Worm (Caenorhabditis elegans) whole organism, L2 larva: ENCODE data around the gene chil-15.

Experiments used
- C34F6.9 ChIP-seq: fragments of 150-350 bp; optimal IDR thresholded peaks from 2 replicates; lab custom pipeline; 2014; ENCODE audit warnings: missing biosample characterization, missing genetic modification characterization
- F13H6.1 ChIP-seq: sonication (generic microtip); optimal IDR thresholded peaks from 2 replicates; lab custom pipeline; 2016; ENCODE audit warnings: missing genetic modification characterization, missing compliant biosample characterization
- Y55F3AM.14 ChIP-seq: fragments of 200-800 bp; sonication (Bioruptor generic); optimal IDR thresholded peaks from 2 replicates; lab custom pipeline; 2018; ENCODE audit warnings: mild to moderate bottlenecking, missing genetic modification characterization, missing compliant biosample characterization
- alr-1 ChIP-seq: fragments of 150-350 bp; optimal IDR thresholded peaks from 2 replicates; lab custom pipeline; 2014; ENCODE audit warnings: missing biosample characterization, missing genetic modification characterization
- aly-2 ChIP-seq: fragments of 150-350 bp; optimal IDR thresholded peaks from 2 replicates; lab custom pipeline; 2014; ENCODE audit warnings: missing biosample characterization, missing genetic modification characterization
- ama-1 ChIP-seq: fragments of 150-350 bp; optimal IDR thresholded peaks from 2 replicates; lab custom pipeline; 2018; ENCODE audit warnings: inconsistent platforms
- blmp-1 ChIP-seq: sonication (generic microtip); optimal IDR thresholded peaks from 2 replicates; lab custom pipeline; 2017; ENCODE audit warnings: missing genetic modification characterization, mild to moderate bottlenecking, missing compliant biosample characterization, antibody characterized with exemption, moderate library complexity; ENCODE audit not compliant: insufficient read depth
- ceh-16 ChIP-seq: fragments of 150-350 bp; optimal IDR thresholded peaks from 2 replicates; lab custom pipeline; 2014; ENCODE audit warnings: missing biosample characterization, missing genetic modification characterization
- ceh-82 ChIP-seq: fragments of 150-350 bp; optimal IDR thresholded peaks from 2 replicates; lab custom pipeline; 2014; ENCODE audit warnings: missing biosample characterization, missing genetic modification characterization
- crh-2 ChIP-seq: sonication (generic microtip); optimal IDR thresholded peaks from 2 replicates; lab custom pipeline; 2017; ENCODE audit warnings: missing biosample characterization, missing genetic modification characterization
- egl-27 ChIP-seq: sonication (generic microtip); optimal IDR thresholded peaks from 3 replicates; lab custom pipeline; 2017; ENCODE audit warnings: missing biosample characterization, missing genetic modification reagents, missing genetic modification characterization
- elt-3 ChIP-seq: sonication (generic microtip); optimal IDR thresholded peaks from 2 replicates; lab custom pipeline; 2017; ENCODE audit warnings: missing biosample characterization, missing genetic modification characterization
- gmeb-1 ChIP-seq: fragments of 150-350 bp; optimal IDR thresholded peaks from 2 replicates; lab custom pipeline; 2014; ENCODE audit warnings: missing biosample characterization, missing genetic modification characterization
- lin-13 ChIP-seq: fragments of 150-350 bp; optimal IDR thresholded peaks from 2 replicates; lab custom pipeline; 2014; ENCODE audit warnings: missing biosample characterization, missing genetic modification reagents, missing genetic modification characterization
- lin-39 ChIP-seq: fragments of 150-350 bp; optimal IDR thresholded peaks from 2 replicates; lab custom pipeline; 2014; ENCODE audit warnings: missing biosample characterization, missing genetic modification reagents, missing genetic modification characterization
- lsy-2 ChIP-seq, 2 experiments: fragments of 150-350 bp in 1 of 2; sonication (generic microtip) in 1 of 2; optimal IDR thresholded peaks; 2 replicates each; lab custom pipeline; 2014 to 2017; ENCODE audit warnings: missing biosample characterization in 2 of 2, missing genetic modification characterization in 2 of 2
- mab-5 ChIP-seq: fragments of 150-350 bp; optimal IDR thresholded peaks from 2 replicates; lab custom pipeline; 2014; ENCODE audit warnings: missing biosample characterization, missing genetic modification characterization
- mbf-1 ChIP-seq: sonication (generic microtip); optimal IDR thresholded peaks from 2 replicates; lab custom pipeline; 2017; ENCODE audit warnings: missing biosample characterization, missing genetic modification characterization
- mdl-1 ChIP-seq, 2 experiments: fragments of 150-350 bp in 1 of 2; sonication (generic microtip) in 1 of 2; optimal IDR thresholded peaks; 2 replicates each; lab custom pipeline; 2017; ENCODE audit warnings: missing biosample characterization in 2 of 2, missing genetic modification characterization in 2 of 2
- nhr-10 ChIP-seq: sonication (generic microtip); optimal IDR thresholded peaks from 2 replicates; lab custom pipeline; 2017; ENCODE audit warnings: missing biosample characterization, missing genetic modification characterization
- nhr-12 ChIP-seq: fragments of 150-350 bp; optimal IDR thresholded peaks from 2 replicates; lab custom pipeline; 2014; ENCODE audit warnings: missing biosample characterization, missing genetic modification characterization
- nhr-129 ChIP-seq: fragments of 150-350 bp; optimal IDR thresholded peaks from 2 replicates; lab custom pipeline; 2014; ENCODE audit warnings: missing biosample characterization, missing genetic modification characterization
- nhr-23 ChIP-seq: fragments of 150-350 bp; optimal IDR thresholded peaks from 2 replicates; lab custom pipeline; 2014; ENCODE audit warnings: missing biosample characterization, missing genetic modification reagents, missing genetic modification characterization
- nhr-237 ChIP-seq: fragments of 150-350 bp; optimal IDR thresholded peaks from 2 replicates; lab custom pipeline; 2014; ENCODE audit warnings: missing biosample characterization, missing genetic modification characterization
- nhr-25 ChIP-seq: fragments of 150-350 bp; sonication (generic microtip); optimal IDR thresholded peaks from 3 replicates; lab custom pipeline; 2014; ENCODE audit warnings: missing biosample characterization, missing genetic modification characterization
- nhr-6 ChIP-seq: fragments of 150-350 bp; optimal IDR thresholded peaks from 2 replicates; lab custom pipeline; 2014; ENCODE audit warnings: missing biosample characterization, missing genetic modification characterization
- nhr-77 ChIP-seq: fragments of 150-350 bp; optimal IDR thresholded peaks from 2 replicates; lab custom pipeline; 2014; ENCODE audit warnings: missing biosample characterization, missing genetic modification characterization
- peb-1 ChIP-seq: fragments of 150-350 bp; optimal IDR thresholded peaks from 2 replicates; lab custom pipeline; 2014; ENCODE audit warnings: missing biosample characterization, missing genetic modification characterization
- sem-4 ChIP-seq: fragments of 150-350 bp; optimal IDR thresholded peaks from 2 replicates; lab custom pipeline; 2014; ENCODE audit warnings: missing biosample characterization, missing genetic modification reagents, missing genetic modification characterization
- sma-9 ChIP-seq, 2 experiments: fragments of 150-350 bp in 1 of 2; sonication (generic microtip) in 1 of 2; optimal IDR thresholded peaks; 2 replicates each; lab custom pipeline; 2014 to 2016; ENCODE audit warnings: missing genetic modification characterization in 2 of 2, mild to moderate bottlenecking in 1 of 2, missing biosample characterization in 1 of 2, missing compliant biosample characterization in 1 of 2, missing genetic modification reagents in 1 of 2, moderate library complexity in 1 of 2
- snpc-4 ChIP-seq: fragments of 150-350 bp; optimal IDR thresholded peaks from 2 replicates; lab custom pipeline; 2014; ENCODE audit warnings: missing biosample characterization, missing genetic modification characterization
- unc-55 ChIP-seq: fragments of 150-350 bp; sonication (generic microtip); optimal IDR thresholded peaks from 3 replicates; lab custom pipeline; 2014; ENCODE audit warnings: missing biosample characterization, missing genetic modification reagents, missing genetic modification characterization
- unc-62 ChIP-seq: fragments of 150-350 bp; optimal IDR thresholded peaks from 2 replicates; lab custom pipeline; 2014; ENCODE audit warnings: missing biosample characterization, missing genetic modification reagents, missing genetic modification characterization
- ztf-11 ChIP-seq: sonication (generic microtip); optimal IDR thresholded peaks from 2 replicates; lab custom pipeline; 2017; ENCODE audit warnings: missing biosample characterization, missing genetic modification characterization
- ztf-4 ChIP-seq: fragments of 150-350 bp; optimal IDR thresholded peaks from 2 replicates; lab custom pipeline; 2014; ENCODE audit warnings: missing biosample characterization, missing genetic modification characterization

Gene chil-15

DNA sequence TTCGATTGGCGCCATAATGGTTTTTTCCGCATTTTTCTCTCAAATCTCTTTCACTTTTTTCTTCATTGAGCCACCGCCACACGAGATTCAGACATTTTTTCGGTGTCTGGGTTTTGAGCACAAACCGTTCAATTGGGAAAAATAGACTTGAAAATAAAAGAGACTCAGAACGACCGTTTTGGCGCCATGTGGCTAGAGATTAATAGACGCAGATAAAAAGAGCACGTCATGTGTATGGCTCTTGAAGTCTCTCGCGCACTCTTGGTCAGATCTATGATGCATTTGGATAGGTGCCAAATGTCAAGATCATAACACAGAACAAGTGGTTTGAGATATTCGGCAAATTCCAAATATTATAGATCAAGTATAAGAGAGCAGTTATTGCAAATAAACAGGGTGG lies 38.0 kb upstream of the chil-15 start:
- TF ChIP-seq ceh-82 (no peak), gmeb-1 (tag; lab: Kevin White, UChicago) (no peak), ztf-4 (no peak), nhr-77 (tag; lab: Kevin White, UChicago) (no peak), C34F6.9 (tag; lab: Kevin White, UChicago) (no peak), aly-2 (tag; lab: Kevin White, UChicago) (no peak), mbf-1 (tag; lab: Kevin White, UChicago) (no peak), Y55F3AM.14 (GFP tag; lab: Kevin White, UChicago) (no peak), blmp-1 (tag; lab: Kevin White, UChicago) (no peak), lin-13 (GFP tag; lab: Kevin White, UChicago) (no peak), nhr-6 (tag; lab: Kevin White, UChicago) (no peak), sma-9 (GFP tag; optimal IDR thresholded peaks at IDR 0.05; lab: Kevin White, UChicago) (peak; percentile 41), sma-9 (tag; optimal IDR thresholded peaks at IDR 0.05; lab: Kevin White, UChicago) (no peak), nhr-10 (tag; lab: Kevin White, UChicago) (no peak), unc-55 (no peak), ztf-11 (no peak), F13H6.1 (tag; lab: Kevin White, UChicago) (peak; percentile 50), elt-3 (tag; lab: Kevin White, UChicago) (no peak), lsy-2 (tag; optimal IDR thresholded peaks at IDR 0.05; lab: Kevin White, UChicago) (no peak), nhr-129 (peak; percentile 27)

DNA sequence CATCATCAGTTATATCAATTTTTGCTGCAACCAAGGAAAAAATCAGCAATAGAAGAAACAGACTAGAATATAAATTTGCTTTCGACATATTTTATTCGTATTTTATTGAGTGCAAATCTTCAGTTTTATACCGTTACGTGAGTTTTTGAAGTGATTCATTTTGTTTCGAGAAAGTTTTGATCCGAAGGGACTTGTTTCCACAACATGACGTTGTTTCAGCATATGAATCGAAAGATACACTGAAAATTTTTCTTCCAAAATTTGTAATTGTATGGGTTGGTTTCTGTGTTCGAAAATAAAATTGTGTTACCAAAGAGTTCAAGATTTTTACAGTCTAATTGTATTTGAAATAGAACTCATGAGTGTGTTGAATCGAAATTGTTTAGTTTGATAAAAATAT lies 36.6 kb upstream of the chil-15 start, which contains the start of gene T19H5.7:
Gene T19H5.7, minus strand, starts transcription at position 101 of the 400 bp plus-strand sequence.
- TF ChIP-seq snpc-4 (tag; lab: Kevin White, UChicago) (no peak), Y55F3AM.14 (GFP tag; lab: Kevin White, UChicago) (no peak), lin-39 (tag; lab: Kevin White, UChicago) (no peak), blmp-1 (tag; lab: Kevin White, UChicago) (no peak), ama-1 (lab: Kevin White, UChicago) (no peak), sem-4 (tag; lab: Kevin White, UChicago) (no peak), nhr-25 (tag; lab: Kevin White, UChicago) (no peak), mbf-1 (tag; lab: Kevin White, UChicago) (no peak), nhr-23 (no peak), unc-62 (GFP tag; lab: Kevin White, UChicago) (no peak), nhr-12 (tag; lab: Kevin White, UChicago) (no peak), ceh-16 (tag; lab: Kevin White, UChicago) (no peak), elt-3 (tag; lab: Kevin White, UChicago) (no peak), gmeb-1 (tag; lab: Kevin White, UChicago) (no peak), mab-5 (no peak), nhr-237 (tag; lab: Kevin White, UChicago) (no peak), F13H6.1 (tag; lab: Kevin White, UChicago) (no peak)

DNA sequence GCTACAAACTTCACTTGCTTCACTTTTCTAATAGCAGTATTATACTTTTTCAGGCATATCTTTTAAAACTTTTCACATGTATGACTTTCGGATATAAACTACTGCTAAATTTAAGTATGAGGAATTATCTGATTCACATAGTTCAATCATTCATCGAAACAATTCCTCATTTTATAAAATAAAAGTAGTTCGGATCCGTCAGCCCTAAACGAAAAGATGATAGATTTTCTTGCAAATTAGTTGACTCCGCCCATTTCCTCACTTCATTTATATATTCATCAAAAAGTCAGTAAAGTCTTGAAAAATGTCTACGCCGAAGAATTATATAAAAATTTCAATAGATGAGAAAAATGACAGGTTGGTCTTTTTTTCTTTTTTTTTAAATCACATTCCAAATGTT lies 34.1 kb upstream of the chil-15 start, which contains the start of gene chil-27:
Gene chil-27, plus strand, starts transcription at position 301 of the 400 bp plus-strand sequence.
- TF ChIP-seq alr-1 (tag; lab: Kevin White, UChicago) (no peak), egl-27 (tag; lab: Kevin White, UChicago) (no peak), ztf-4 (no peak), nhr-6 (tag; lab: Kevin White, UChicago) (no peak), snpc-4 (tag; lab: Kevin White, UChicago) (no peak), nhr-12 (tag; lab: Kevin White, UChicago) (no peak), peb-1 (no peak), F13H6.1 (tag; lab: Kevin White, UChicago) (no peak), blmp-1 (tag; lab: Kevin White, UChicago) (no peak), ceh-16 (tag; lab: Kevin White, UChicago) (no peak), nhr-25 (tag; lab: Kevin White, UChicago) (no peak), crh-2 (no peak), elt-3 (tag; lab: Kevin White, UChicago) (no peak), mdl-1 (tag; optimal IDR thresholded peaks at IDR 0.05; lab: Kevin White, UChicago) (no peak), mbf-1 (tag; lab: Kevin White, UChicago) (no peak)
